Fruit fly (Drosophila melanogaster): ENCODE data around the gene MBD-R2.

MBD-R2 gene

DNA sequence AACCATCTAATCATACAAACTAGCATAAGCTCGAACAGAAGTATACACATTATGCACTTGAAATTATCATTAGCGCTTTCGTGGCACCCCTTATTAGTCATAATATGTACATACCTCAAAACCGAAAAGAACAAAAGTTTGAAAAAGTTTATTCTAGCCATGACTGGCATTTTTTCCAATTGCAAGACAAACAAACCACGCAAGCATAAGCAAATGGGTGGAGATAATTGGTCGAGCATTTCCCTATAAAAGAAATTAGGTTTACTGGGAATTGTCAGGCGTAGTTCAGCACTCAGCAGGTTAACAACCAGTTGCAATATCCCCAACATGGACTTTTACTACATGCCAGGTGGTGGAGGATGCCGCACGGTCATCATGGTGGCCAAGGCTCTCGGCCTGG, 15.6 kb upstream of the MBD-R2 start, which contains the start of gene GstD2:
GstD2 (plus strand) TSS at position 301 of the 400 bp plus-strand sequence.
- TF ChIP-seq cic (GFP tag; optimal IDR thresholded peaks at IDR 0.05) (no peak), CG33017 (tag; optimal IDR thresholded peaks at IDR 0.05) (no peak), pad (GFP tag; optimal IDR thresholded peaks at IDR 0.05) (no peak), kay (GFP tag; ENCODE audit: borderline replicate concordance) (no peak), cnc (optimal IDR thresholded peaks at IDR 0.05) (peak in 1 of 2 experiments; percentile 48), bab1 (GFP tag; optimal IDR thresholded peaks at IDR 0.05) (no peak), tj (GFP tag; optimal IDR thresholded peaks at IDR 0.05) (no peak), CG1620 (GFP tag; optimal IDR thresholded peaks at IDR 0.05) (no peak), ovo (GFP tag; optimal IDR thresholded peaks at IDR 0.05) (no peak)

DNA sequence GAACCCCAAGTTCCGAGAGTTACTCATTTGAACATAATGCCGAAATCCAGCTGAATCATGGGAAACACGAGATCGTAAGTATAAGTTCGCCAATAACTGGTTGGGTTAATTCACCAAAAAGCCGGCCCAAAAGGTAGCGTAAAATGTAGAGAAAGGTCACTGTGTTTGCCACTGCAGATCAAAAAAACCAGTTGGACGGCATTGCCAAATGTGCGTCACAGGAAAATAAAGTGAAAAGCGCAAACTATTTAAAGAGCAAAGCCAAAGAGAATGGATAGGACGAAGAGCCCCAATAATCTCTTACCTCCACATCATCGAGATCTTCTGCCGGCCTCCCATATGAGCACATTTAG, 14.6 kb upstream of the MBD-R2 start:
- TF ChIP-seq tj (GFP tag; optimal IDR thresholded peaks at IDR 0.05) (peak; percentile 51), toe (GFP tag; optimal IDR thresholded peaks at IDR 0.05) (no peak)

DNA sequence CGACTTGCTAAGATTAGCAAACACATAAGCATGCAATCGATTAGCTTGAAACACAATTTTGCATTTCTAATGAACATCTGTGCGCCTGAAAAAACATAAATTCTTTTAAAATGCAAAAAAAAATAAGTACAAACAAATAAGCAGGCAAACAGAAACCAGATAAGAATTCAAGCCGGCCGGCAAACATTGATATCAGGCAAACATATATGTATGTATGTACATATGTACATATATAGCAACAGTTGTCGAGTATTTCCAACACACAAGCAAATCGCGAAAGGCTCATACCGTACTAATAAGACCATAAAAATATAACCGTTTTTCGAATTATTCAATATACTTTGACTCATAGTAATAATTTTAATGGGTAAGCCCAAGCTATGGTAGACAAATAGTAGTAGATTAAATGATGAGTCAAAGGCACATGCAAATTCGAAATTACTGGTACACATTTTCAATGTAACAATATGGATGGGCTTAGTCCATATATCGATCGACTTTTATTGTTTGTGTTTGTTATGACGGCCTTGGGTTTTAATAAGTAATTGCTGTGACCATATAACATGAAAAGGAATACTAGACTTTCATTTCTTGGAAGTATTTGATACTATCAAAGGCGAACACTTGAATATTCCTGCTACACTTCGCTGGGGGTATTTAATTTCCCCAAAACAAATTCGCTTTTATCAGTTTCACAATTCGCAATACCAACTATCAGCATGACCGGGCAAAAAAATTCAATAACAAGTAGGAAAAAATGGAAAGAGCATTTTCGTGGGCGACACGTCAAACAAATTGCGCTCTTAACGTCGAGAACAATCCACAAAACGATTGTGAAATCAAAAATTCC, 14.0 kb upstream of the MBD-R2 start:
- TF ChIP-seq CG12768 (GFP tag; optimal IDR thresholded peaks at IDR 0.05) (no peak), kay (GFP tag; ENCODE audit: borderline replicate concordance) (peak; percentile 90), toe (GFP tag; optimal IDR thresholded peaks at IDR 0.05) (no peak), Hr96 (GFP tag; optimal IDR thresholded peaks at IDR 0.05) (no peak), Clk (GFP tag; optimal IDR thresholded peaks at IDR 0.05) (no peak), CG7101 (tag; optimal IDR thresholded peaks at IDR 0.05) (no peak), CG33017 (tag; optimal IDR thresholded peaks at IDR 0.05) (no peak), CG11617 (GFP tag; optimal IDR thresholded peaks at IDR 0.05) (no peak), CG5204 (GFP tag; optimal IDR thresholded peaks at IDR 0.05) (peak; percentile 8), tj (GFP tag; optimal IDR thresholded peaks at IDR 0.05) (no peak), CG7045 (GFP tag; optimal IDR thresholded peaks at IDR 0.05) (no peak), Crg-1 (GFP tag; optimal IDR thresholded peaks at IDR 0.05) (no peak), pad (GFP tag; optimal IDR thresholded peaks at IDR 0.05) (no peak), ovo (GFP tag; optimal IDR thresholded peaks at IDR 0.05) (no peak), cnc (optimal IDR thresholded peaks at IDR 0.05) (peak; percentile 91 to 97), cic (GFP tag; optimal IDR thresholded peaks at IDR 0.05) (no peak), CG1620 (GFP tag; optimal IDR thresholded peaks at IDR 0.05) (no peak), Mnt (GFP tag; optimal IDR thresholded peaks at IDR 0.05) (no peak), bab1 (GFP tag; optimal IDR thresholded peaks at IDR 0.05) (no peak), CG14711 (tag; optimal IDR thresholded peaks at IDR 0.05) (peak; percentile 12)

DNA sequence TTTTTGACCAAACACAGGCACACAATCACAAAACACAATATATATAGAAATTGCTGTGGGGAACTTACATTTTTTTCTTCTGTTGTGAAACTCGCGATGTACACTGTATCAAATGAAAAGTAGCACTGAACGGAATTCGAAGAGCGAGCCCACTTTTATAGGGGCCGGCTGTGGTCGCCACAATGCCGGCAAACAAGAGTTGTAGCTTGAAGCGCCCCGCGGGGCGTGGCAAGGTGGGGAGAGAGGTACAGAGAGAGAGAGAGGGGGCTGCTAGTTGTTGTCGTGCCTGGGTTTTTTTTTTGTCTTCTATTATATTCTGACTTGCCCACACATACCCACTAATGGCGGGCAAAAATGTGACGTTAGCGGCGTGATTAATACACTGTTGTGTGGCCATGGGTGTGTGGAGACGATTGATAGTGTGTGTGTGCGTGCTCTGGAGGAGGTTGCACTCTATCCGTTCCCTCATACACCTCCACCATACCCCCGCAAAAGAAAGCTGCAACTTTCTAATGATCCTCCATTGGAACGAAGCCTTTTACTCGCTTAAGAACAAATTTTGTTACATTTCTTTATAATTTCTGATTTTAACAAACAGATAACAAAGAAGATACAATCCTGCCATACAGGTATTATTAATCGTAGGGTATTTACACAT, 13.2 kb upstream of the MBD-R2 start, which contains the start of gene GstD1:
GstD1 (minus strand) TSS at position 134 of the 658 bp plus-strand sequence.
- no peak for TF ChIP-seq Crg-1 (GFP tag; optimal IDR thresholded peaks at IDR 0.05)
- peak; percentile 69 for TF ChIP-seq CG11617 (GFP tag; optimal IDR thresholded peaks at IDR 0.05)
- TF ChIP-seq CG1620 (GFP tag; optimal IDR thresholded peaks at IDR 0.05) = peak; percentile 69
- TF ChIP-seq CG33017 (tag; optimal IDR thresholded peaks at IDR 0.05) = peak; percentile 23
- TF ChIP-seq cnc (optimal IDR thresholded peaks at IDR 0.05) = peak in 1 of 2 experiments; percentile 85
- peak; percentile 97 for TF ChIP-seq kay (GFP tag; ENCODE audit: borderline replicate concordance)
- peak; percentile 54 for TF ChIP-seq CG5204 (GFP tag; optimal IDR thresholded peaks at IDR 0.05)
- TF ChIP-seq toe (GFP tag; optimal IDR thresholded peaks at IDR 0.05) = peak; percentile 81
- TF ChIP-seq Clk (GFP tag; optimal IDR thresholded peaks at IDR 0.05) = peak; percentile 92
- peak; percentile 67 for TF ChIP-seq tj (GFP tag; optimal IDR thresholded peaks at IDR 0.05)
- peak; percentile 90 for TF ChIP-seq Mnt (GFP tag; optimal IDR thresholded peaks at IDR 0.05)
- TF ChIP-seq cic (GFP tag; optimal IDR thresholded peaks at IDR 0.05) = peak; percentile 97
- peak; percentile 56 for TF ChIP-seq CG7101 (tag; optimal IDR thresholded peaks at IDR 0.05)
- peak; percentile 13 for TF ChIP-seq CG14711 (tag; optimal IDR thresholded peaks at IDR 0.05)
- peak; percentile 89 for TF ChIP-seq ovo (GFP tag; optimal IDR thresholded peaks at IDR 0.05)
- TF ChIP-seq CG7045 (GFP tag; optimal IDR thresholded peaks at IDR 0.05) = peak; percentile 60
- TF ChIP-seq Hr96 (GFP tag; optimal IDR thresholded peaks at IDR 0.05) = peak; percentile 48
- peak; percentile 80 for TF ChIP-seq bab1 (GFP tag; optimal IDR thresholded peaks at IDR 0.05)
- peak; percentile 49 for TF ChIP-seq pad (GFP tag; optimal IDR thresholded peaks at IDR 0.05)
- TF ChIP-seq CG12768 (GFP tag; optimal IDR thresholded peaks at IDR 0.05) = peak; percentile 92

DNA sequence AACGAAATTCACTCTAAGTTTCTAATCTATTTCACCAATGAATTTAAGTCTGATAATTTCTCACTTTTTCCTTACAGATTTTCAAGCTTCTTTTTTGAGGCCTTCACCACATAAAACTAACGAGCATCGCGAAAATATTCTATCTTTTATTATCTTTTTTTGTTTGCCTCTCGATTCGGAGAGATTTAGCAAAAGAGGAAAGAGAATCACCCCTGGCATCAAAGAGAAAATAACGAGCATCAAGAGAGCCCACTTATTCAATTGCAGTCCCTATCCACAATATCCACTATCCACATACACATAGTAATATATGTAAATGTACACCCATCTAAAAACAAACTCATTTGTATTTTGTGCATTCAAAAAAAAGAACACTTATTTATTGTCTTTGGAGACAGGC, 11.4 kb upstream of the MBD-R2 start, which contains the start of gene GstD9:
GstD9 (minus strand) TSS at position 101 of the 400 bp plus-strand sequence.
- TF ChIP-seq CG7045 (GFP tag; optimal IDR thresholded peaks at IDR 0.05) (no peak), CG12768 (GFP tag; optimal IDR thresholded peaks at IDR 0.05) (no peak), CG1620 (GFP tag; optimal IDR thresholded peaks at IDR 0.05) (no peak), Mnt (GFP tag; optimal IDR thresholded peaks at IDR 0.05) (no peak), Crg-1 (GFP tag; optimal IDR thresholded peaks at IDR 0.05) (no peak), CG33017 (tag; optimal IDR thresholded peaks at IDR 0.05) (no peak), CG11617 (GFP tag; optimal IDR thresholded peaks at IDR 0.05) (no peak), ovo (GFP tag; optimal IDR thresholded peaks at IDR 0.05) (no peak), bab1 (GFP tag; optimal IDR thresholded peaks at IDR 0.05) (no peak), cic (GFP tag; optimal IDR thresholded peaks at IDR 0.05) (no peak), cnc (optimal IDR thresholded peaks at IDR 0.05) (no peak), CG5204 (GFP tag; optimal IDR thresholded peaks at IDR 0.05) (no peak), CG14711 (tag; optimal IDR thresholded peaks at IDR 0.05) (no peak), Hr96 (GFP tag; optimal IDR thresholded peaks at IDR 0.05) (no peak), Clk (GFP tag; optimal IDR thresholded peaks at IDR 0.05) (no peak), kay (GFP tag; ENCODE audit: borderline replicate concordance) (no peak), toe (GFP tag; optimal IDR thresholded peaks at IDR 0.05) (no peak)
